Worm (Caenorhabditis elegans) whole organism, young adult: ENCODE data around the gene Y46G5A.20.

ENCODE experiments used
- B0019.2 ChIP-seq: fragments of 200-800 bp; sonication (Bioruptor generic); conservative IDR thresholded peaks from 2 replicates; pipeline ENCODE4 v1.3.6; 2022; ENCODE audit warnings: missing genetic modification reagents, missing genetic modification characterization, missing compliant biosample characterization
- D2030.7 ChIP-seq: fragments of 200-800 bp; sonication (Bioruptor generic); IDR thresholded peaks from 2 replicates; pipeline ENCODE4 v1.3.6; 2022; ENCODE audit warnings: missing genetic modification reagents, missing genetic modification characterization, missing compliant biosample characterization
- F33H1.4 ChIP-seq: fragments of 200-800 bp; sonication (Bioruptor generic); IDR thresholded peaks from 2 replicates; pipeline ENCODE4 v1.3.6; 2022; ENCODE audit warnings: missing genetic modification reagents, missing genetic modification characterization, missing compliant biosample characterization
- F37B4.10 ChIP-seq: fragments of 200-800 bp; sonication (Bioruptor generic); IDR thresholded peaks from 2 replicates; pipeline ENCODE4 v1.3.6; 2022; ENCODE audit warnings: missing genetic modification characterization, missing compliant biosample characterization
- F49E8.2 ChIP-seq: sonication (generic microtip); optimal IDR thresholded peaks from 3 replicates; lab custom pipeline; 2017; ENCODE audit warnings: missing genetic modification characterization, mild to moderate bottlenecking, missing compliant biosample characterization, antibody characterized with exemption, moderate library complexity; ENCODE audit not compliant: insufficient read depth
- T26A5.8 ChIP-seq: sonication (generic microtip); optimal IDR thresholded peaks from 2 replicates; lab custom pipeline; 2016; ENCODE audit warnings: missing genetic modification characterization, missing compliant biosample characterization
- Y53F4B.3 ChIP-seq: fragments of 200-800 bp; sonication (Bioruptor generic); IDR thresholded peaks from 2 replicates; pipeline ENCODE4 v1.3.6; 2022; ENCODE audit warnings: missing genetic modification reagents, missing genetic modification characterization, missing compliant biosample characterization
- Y95B8A.8 ChIP-seq: fragments of 200-800 bp; sonication (Bioruptor generic); IDR thresholded peaks from 2 replicates; pipeline ENCODE4 v1.3.6; 2022; ENCODE audit warnings: missing genetic modification reagents, missing genetic modification characterization, missing compliant biosample characterization
- akir-1 ChIP-seq: fragments of 200-800 bp; sonication (Bioruptor generic); optimal IDR thresholded peaks from 2 replicates; lab custom pipeline; 2018; ENCODE audit warnings: mild to moderate bottlenecking, missing genetic modification characterization, moderate library complexity, missing compliant biosample characterization
- attf-6 ChIP-seq: fragments of 200-800 bp; sonication (Bioruptor generic); IDR thresholded peaks from 2 replicates; pipeline ENCODE4 v1.3.6; 2022; ENCODE audit warnings: missing genetic modification reagents, missing genetic modification characterization, missing compliant biosample characterization
- bed-2 ChIP-seq: fragments of 200-800 bp; sonication (Bioruptor generic); IDR thresholded peaks from 2 replicates; pipeline ENCODE4 v1.3.6; 2022; ENCODE audit warnings: missing genetic modification reagents, missing genetic modification characterization, missing compliant biosample characterization
- ceh-100 ChIP-seq: fragments of 200-800 bp; sonication (Bioruptor generic); IDR thresholded peaks from 2 replicates; pipeline ENCODE4 v1.3.6; 2022; ENCODE audit warnings: missing genetic modification reagents, missing genetic modification characterization, missing compliant biosample characterization
- ceh-27 ChIP-seq: fragments of 200-800 bp; sonication (Bioruptor generic); optimal IDR thresholded peaks from 2 replicates; lab custom pipeline; 2018; ENCODE audit warnings: mild to moderate bottlenecking, missing genetic modification characterization, moderate library complexity, missing compliant biosample characterization
- ceh-58 ChIP-seq: fragments of 200-800 bp; sonication (Bioruptor generic); IDR thresholded peaks from 2 replicates; pipeline ENCODE4 v1.3.6; 2022; ENCODE audit warnings: missing genetic modification characterization, missing compliant biosample characterization
- ceh-91 ChIP-seq: fragments of 200-800 bp; sonication (Bioruptor generic); IDR thresholded peaks from 2 replicates; pipeline ENCODE4 v1.3.6; 2022; ENCODE audit warnings: missing genetic modification reagents, missing genetic modification characterization, missing compliant biosample characterization
- dox-1 ChIP-seq: fragments of 200-800 bp; sonication (Bioruptor generic); IDR thresholded peaks from 2 replicates; pipeline ENCODE4 v1.3.6; 2022; ENCODE audit warnings: missing genetic modification reagents, missing genetic modification characterization, missing compliant biosample characterization
- dpff-1 ChIP-seq: sonication (generic microtip); optimal IDR thresholded peaks from 2 replicates; lab custom pipeline; 2017; ENCODE audit warnings: mild to moderate bottlenecking, missing genetic modification characterization, missing compliant biosample characterization
- dpl-1 ChIP-seq: fragments of 150-350 bp; optimal IDR thresholded peaks from 2 replicates; lab custom pipeline; 2014; ENCODE audit warnings: missing biosample characterization, missing genetic modification reagents, missing genetic modification characterization
- efl-1 ChIP-seq: fragments of 150-350 bp; optimal IDR thresholded peaks from 2 replicates; lab custom pipeline; 2014; ENCODE audit warnings: missing biosample characterization, missing genetic modification reagents, missing genetic modification characterization
- ekl-4 ChIP-seq: fragments of 200-800 bp; sonication (Bioruptor generic); IDR thresholded peaks from 2 replicates; pipeline ENCODE4 v1.3.6; 2022; ENCODE audit warnings: missing genetic modification reagents, missing genetic modification characterization, missing compliant biosample characterization
- him-1 ChIP-seq: sonication (generic microtip); optimal IDR thresholded peaks from 2 replicates; lab custom pipeline; 2016; ENCODE audit warnings: missing genotype, missing genetic modification reagents, missing genetic modification characterization, missing compliant biosample characterization
- hlh-12 ChIP-seq: sonication (generic microtip); optimal IDR thresholded peaks from 2 replicates; lab custom pipeline; 2016; ENCODE audit warnings: missing genetic modification characterization, missing compliant biosample characterization
- hmg-1.2 ChIP-seq: fragments of 200-800 bp; sonication (Bioruptor generic); IDR thresholded peaks from 2 replicates; pipeline ENCODE4 v1.3.6; 2022; ENCODE audit warnings: missing genetic modification reagents, missing genetic modification characterization, missing compliant biosample characterization
- hmg-20 ChIP-seq: fragments of 200-800 bp; sonication (Bioruptor generic); IDR thresholded peaks from 2 replicates; pipeline ENCODE4 v1.3.6; 2022; ENCODE audit warnings: missing genetic modification reagents, missing genetic modification characterization, missing compliant biosample characterization
- lin-54 ChIP-seq: fragments of 200-800 bp; sonication (Bioruptor generic); optimal IDR thresholded peaks from 2 replicates; lab custom pipeline; 2018; ENCODE audit warnings: mild to moderate bottlenecking, missing genetic modification characterization, missing compliant biosample characterization
- lsl-1 ChIP-seq: fragments of 200-800 bp; sonication (Bioruptor generic); optimal IDR thresholded peaks from 2 replicates; lab custom pipeline; 2018; ENCODE audit warnings: mild to moderate bottlenecking, missing genetic modification characterization, moderate library complexity, missing compliant biosample characterization
- lsy-27 ChIP-seq: sonication (generic microtip); optimal IDR thresholded peaks from 2 replicates; lab custom pipeline; 2017; ENCODE audit warnings: missing genetic modification characterization, mild to moderate bottlenecking, missing compliant biosample characterization, antibody characterized with exemption, missing genotype, borderline replicate concordance; ENCODE audit not compliant: insufficient read depth
- madf-6 ChIP-seq: fragments of 200-800 bp; sonication (Bioruptor generic); IDR thresholded peaks from 2 replicates; pipeline ENCODE4 v1.3.6; 2022; ENCODE audit warnings: missing genetic modification reagents, missing genetic modification characterization, missing compliant biosample characterization
- madf-8 ChIP-seq: fragments of 200-800 bp; sonication (Bioruptor generic); conservative IDR thresholded peaks from 2 replicates; pipeline ENCODE4 v1.3.6; 2022; ENCODE audit warnings: missing genetic modification reagents, missing genetic modification characterization, missing compliant biosample characterization
- mcd-1 ChIP-seq: fragments of 200-800 bp; sonication (Bioruptor generic); IDR thresholded peaks from 2 replicates; pipeline ENCODE4 v1.3.6; 2022; ENCODE audit warnings: missing genetic modification reagents, missing genetic modification characterization, missing compliant biosample characterization
- mel-28 ChIP-seq: sonication (generic microtip); optimal IDR thresholded peaks from 2 replicates; lab custom pipeline; 2016; ENCODE audit warnings: borderline replicate concordance, mild to moderate bottlenecking, missing genetic modification characterization, missing compliant biosample characterization
- nhr-80 ChIP-seq: sonication (generic microtip); optimal IDR thresholded peaks from 2 replicates; lab custom pipeline; 2016; ENCODE audit warnings: missing genetic modification characterization, missing compliant biosample characterization
- pbrm-1 ChIP-seq: fragments of 200-800 bp; sonication (Bioruptor generic); IDR thresholded peaks from 2 replicates; pipeline ENCODE4 v1.3.6; 2022; ENCODE audit warnings: missing genetic modification reagents, missing genetic modification characterization, missing compliant biosample characterization
- pha-4 ChIP-seq: fragments of 150-350 bp; sonication (generic microtip); optimal IDR thresholded peaks from 2 replicates; lab custom pipeline; 2014; ENCODE audit warnings: missing biosample characterization, missing genetic modification reagents, missing genetic modification characterization
- rcor-1 ChIP-seq: fragments of 200-800 bp; sonication (Bioruptor generic); IDR thresholded peaks from 2 replicates; pipeline ENCODE4 v1.3.6; 2022; ENCODE audit warnings: missing genetic modification reagents, missing genetic modification characterization, missing compliant biosample characterization
- snpc-1.3 ChIP-seq: sonication (generic microtip); optimal IDR thresholded peaks from 2 replicates; lab custom pipeline; 2017; ENCODE audit warnings: missing genetic modification characterization, mild to moderate bottlenecking, missing compliant biosample characterization, antibody characterized with exemption, moderate library complexity, missing genotype, missing genetic modification reagents; ENCODE audit not compliant: insufficient read depth
- snpc-3.4 ChIP-seq: sonication (generic microtip); optimal IDR thresholded peaks from 2 replicates; lab custom pipeline; 2017; ENCODE audit warnings: missing genetic modification characterization, mild to moderate bottlenecking, missing compliant biosample characterization, antibody characterized with exemption, moderate library complexity, missing genotype, missing genetic modification reagents
- snpc-4 ChIP-seq, 5 experiments: fragments of 150-350 bp in 1 of 5; sonication (generic microtip) in 4 of 5; optimal IDR thresholded peaks; 2 replicates each; lab custom pipeline; 2014 to 2018; ENCODE audit warnings: missing genetic modification characterization in 5 of 5, missing biosample characterization in 3 of 5, antibody characterized with exemption in 2 of 5, mild to moderate bottlenecking in 2 of 5, missing compliant biosample characterization in 2 of 5, missing genotype in 2 of 5, moderate library complexity in 2 of 5, missing genetic modification reagents in 1 of 5
- tbp1 ChIP-seq: fragments of 200-800 bp; sonication (Bioruptor generic); optimal IDR thresholded peaks from 2 replicates; lab custom pipeline; 2018; ENCODE audit warnings: mild to moderate bottlenecking, missing genetic modification characterization, missing compliant biosample characterization
- unc-130 ChIP-seq: sonication (generic microtip); optimal IDR thresholded peaks from 2 replicates; lab custom pipeline; 2016; ENCODE audit warnings: missing genetic modification reagents, missing genetic modification characterization, missing compliant biosample characterization
- xnd-1 ChIP-seq: sonication (generic microtip); optimal IDR thresholded peaks from 2 replicates; lab custom pipeline; 2016; ENCODE audit warnings: missing genotype, missing genetic modification reagents, missing genetic modification characterization, missing compliant biosample characterization
- zfh-2 ChIP-seq: fragments of 200-800 bp; sonication (Bioruptor generic); conservative IDR thresholded peaks from 2 replicates; pipeline ENCODE4 v1.3.6; 2022; ENCODE audit warnings: missing genetic modification reagents, missing genetic modification characterization, missing compliant biosample characterization
- ztf-26 ChIP-seq: sonication (generic microtip); optimal IDR thresholded peaks from 2 replicates; lab custom pipeline; 2017; ENCODE audit warnings: missing genetic modification characterization, missing compliant biosample characterization
- ztf-28 ChIP-seq: fragments of 200-800 bp; sonication (Bioruptor generic); IDR thresholded peaks from 2 replicates; pipeline ENCODE4 v1.3.6; 2022; ENCODE audit warnings: missing genetic modification reagents, missing genetic modification characterization, missing compliant biosample characterization

Gene Y46G5A.20

ce11 chrII:12806602-12807182 is 4.1 kb upstream of the Y46G5A.20 start, which contains the start of gene spds-1:
TSS of gene spds-1 (plus strand) at chrII:12806899.
- TF ChIP-seq zfh-2 (GFP tag; lab: Robert Waterston, UW) (peak; percentile 68), bed-2 (GFP tag; lab: Robert Waterston, UW) (no peak), T26A5.8 (tag; lab: Kevin White, UChicago) (no peak), dpl-1 (GFP tag; lab: Kevin White, UChicago) (no peak), nhr-80 (tag; lab: Kevin White, UChicago) (peak; percentile 28)

ce11 chrII:12808746-12809145 is 2.1 kb upstream of the Y46G5A.20 start:
- TF ChIP-seq dpff-1 (tag; lab: Kevin White, UChicago) (no peak), ceh-100 (GFP tag; lab: Robert Waterston, UW) (no peak), Y95B8A.8 (GFP tag; lab: Robert Waterston, UW) (no peak), ceh-58 (no peak), madf-8 (GFP tag; lab: Robert Waterston, UW) (peak; percentile 79), lsy-27 (tag; lab: Kevin White, UChicago) (no peak), mcd-1 (GFP tag; lab: Robert Waterston, UW) (0 out of 2 replicates have a peak, but pooled peaks have one; percentile 17), ztf-26 (tag; lab: Kevin White, UChicago) (no peak), hlh-12 (tag; lab: Kevin White, UChicago) (no peak), unc-130 (peak; percentile 14), D2030.7 (GFP tag; lab: Robert Waterston, UW) (peak; percentile 22; the same call in 1 of the 2 replicates), ceh-27 (GFP tag; lab: Kevin White, UChicago) (no peak), attf-6 (GFP tag; lab: Robert Waterston, UW) (no peak), Y53F4B.3 (GFP tag; lab: Robert Waterston, UW) (no peak), lin-54 (GFP tag; lab: Kevin White, UChicago) (peak; percentile 27), F33H1.4 (GFP tag; lab: Robert Waterston, UW) (peak; percentile 93), hmg-1.2 (GFP tag; lab: Robert Waterston, UW) (0 out of 2 replicates have a peak, but pooled peaks have one; percentile 7), dox-1 (GFP tag; lab: Robert Waterston, UW) (no peak), madf-6 (peak; percentile 90), rcor-1 (GFP tag; lab: Robert Waterston, UW) (no peak), ceh-91 (GFP tag; lab: Robert Waterston, UW) (peak; percentile 63; the same call in 1 of the 2 replicates), akir-1 (no peak), lsl-1 (GFP tag; lab: Kevin White, UChicago) (peak; percentile 99), ekl-4 (GFP tag; lab: Robert Waterston, UW) (0 out of 2 replicates have a peak, but pooled peaks have one; percentile 36), F49E8.2 (tag; lab: Kevin White, UChicago) (peak; percentile 20), pbrm-1 (GFP tag; lab: Robert Waterston, UW) (0 out of 2 replicates have a peak, but pooled peaks have one; percentile 15), him-1 (tag; lab: Kevin White, UChicago) (peak; percentile 13), mel-28 (tag; lab: Kevin White, UChicago) (no peak), tbp1 (GFP tag; lab: Kevin White, UChicago) (peak; percentile 17), pha-4 (no peak), F37B4.10 (GFP tag; lab: Robert Waterston, UW) (no peak), snpc-4 (GFP tag; optimal IDR thresholded peaks at IDR 0.05; lab: Kevin White, UChicago) (no peak), snpc-4 (tag; optimal IDR thresholded peaks at IDR 0.05; lab: Kevin White, UChicago) (peak in 1 of 4 experiments; percentile 15), snpc-1.3 (tag; lab: Kevin White, UChicago) (no peak), hmg-20 (GFP tag; lab: Robert Waterston, UW) (no peak), efl-1 (GFP tag; lab: Kevin White, UChicago) (peak; percentile 30), B0019.2 (GFP tag; lab: Robert Waterston, UW) (no peak), xnd-1 (peak; percentile 92), snpc-3.4 (peak; percentile 40), ztf-28 (GFP tag; lab: Robert Waterston, UW) (no peak)
